Fruit fly (Drosophila melanogaster): ENCODE measurements around the gene ppan.

Gene ppan

DNA sequence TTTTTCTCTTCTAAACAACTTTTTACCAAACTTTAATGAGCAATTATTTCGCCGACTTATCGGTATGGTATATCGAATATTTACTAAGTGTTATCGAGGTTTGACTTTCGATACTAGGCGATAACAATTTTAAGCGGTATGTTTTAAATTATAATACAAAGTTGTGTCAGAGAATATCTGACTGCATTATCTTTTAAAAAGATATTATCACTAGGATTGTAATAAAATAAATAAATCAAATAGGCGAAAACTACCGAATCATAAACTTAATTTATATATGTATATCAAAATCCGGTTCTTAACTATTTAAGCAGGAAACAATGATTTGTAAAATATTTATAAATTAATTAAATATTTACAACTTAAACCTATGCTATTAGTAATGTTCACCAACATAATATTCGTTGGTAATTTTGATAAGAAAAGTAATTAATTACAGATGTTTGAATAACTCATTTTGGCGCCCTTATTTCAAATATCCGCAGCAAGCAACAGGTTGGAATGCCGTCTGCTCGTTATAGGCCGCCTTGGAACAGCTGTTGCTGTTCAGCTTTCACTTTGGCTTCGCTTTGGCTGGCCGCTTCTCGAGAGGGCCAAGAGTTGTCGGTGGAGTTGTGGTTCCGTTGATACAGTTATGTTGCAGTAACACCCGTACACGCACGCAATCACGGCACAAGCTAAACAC lies 8.0 kb upstream of the ppan start, which contains the start of the genes Sec15 and rtet (continued):
- TF ChIP-seq CG5245 (GFP tag; optimal IDR thresholded peaks at IDR 0.05) (peak; percentile 16), toy (GFP tag; IDR thresholded peaks at IDR 0.05) (no peak), Meics (GFP tag; optimal IDR thresholded peaks at IDR 0.05) (peak; percentile 62), Bteb2 (GFP tag; optimal IDR thresholded peaks at IDR 0.05) (peak; percentile 28), CG13287 (GFP tag; IDR thresholded peaks at IDR 0.05; ENCODE audit: partially characterized antibody) (peak; percentile 77), CG7556 (GFP tag; optimal IDR thresholded peaks at IDR 0.05) (peak; percentile 17), CG9727 (GFP tag; optimal IDR thresholded peaks at IDR 0.05) (peak; percentile 79), fd64A (GFP tag; optimal IDR thresholded peaks at IDR 0.05) (no peak), en (GFP tag; optimal IDR thresholded peaks at IDR 0.05) (no peak), CG3281 (GFP tag; optimal IDR thresholded peaks at IDR 0.05) (peak; percentile 57), Vsx1 (GFP tag; optimal IDR thresholded peaks at IDR 0.05) (no peak), CG32772 (GFP tag; IDR thresholded peaks at IDR 0.05) (no peak; the same call in 1 of the 2 replicates), tna (GFP tag; IDR thresholded peaks at IDR 0.05; ENCODE audit: partially characterized antibody) (peak; percentile 24), eve (GFP tag; optimal IDR thresholded peaks at IDR 0.05) (no peak), CG4730 (GFP tag; IDR thresholded peaks at IDR 0.05) (no peak), CG10431 (GFP tag; optimal IDR thresholded peaks at IDR 0.05) (no peak), E2f2 (GFP tag; IDR thresholded peaks at IDR 0.05) (peak; percentile 80), tgo (GFP tag; IDR thresholded peaks at IDR 0.05) (peak; percentile 51; the same call in 1 of the 3 replicates), CG11456 (GFP tag; IDR thresholded peaks at IDR 0.05) (peak; percentile 45; the same call in 1 of the 3 replicates), danr (GFP tag; IDR thresholded peaks at IDR 0.05) (no peak), zen2 (GFP tag; IDR thresholded peaks at IDR 0.05; ENCODE audit: partially characterized antibody) (peak; percentile 53; the same call in 1 of the 3 replicates), Eip74EF (GFP tag; optimal IDR thresholded peaks at IDR 0.05) (no peak), Dek (tag; optimal IDR thresholded peaks at IDR 0.05) (peak; percentile 3), CG16813 (GFP tag; IDR thresholded peaks at IDR 0.05; ENCODE audit: partially characterized antibody) (peak; percentile 65), sqz (GFP tag; optimal IDR thresholded peaks at IDR 0.05) (no peak), chif (GFP tag; optimal IDR thresholded peaks at IDR 0.05) (peak; percentile 3 to 39), CG2120 (GFP tag; optimal IDR thresholded peaks at IDR 0.05) (peak; percentile 84), CG8924 (tag; optimal IDR thresholded peaks at IDR 0.05) (peak; percentile 80), D (optimal IDR thresholded peaks at IDR 0.05) (no peak), D (GFP tag; optimal IDR thresholded peaks at IDR 0.05) (peak; percentile 24), Camta (GFP tag; optimal IDR thresholded peaks at IDR 0.05) (no peak), grau (tag; optimal IDR thresholded peaks at IDR 0.05) (peak; percentile 71), org-1 (GFP tag; optimal IDR thresholded peaks at IDR 0.05) (no peak), Bgb (GFP tag; IDR thresholded peaks at IDR 0.05; ENCODE audit: partially characterized antibody) (peak; percentile 34), CG32767 (GFP tag; IDR thresholded peaks at IDR 0.05) (no peak), shn (GFP tag; optimal IDR thresholded peaks at IDR 0.05) (no peak), sens-2 (GFP tag; IDR thresholded peaks at IDR 0.05) (peak; percentile 34; the same call in 1 of the 2 replicates), CG10366 (GFP tag; IDR thresholded peaks at IDR 0.05) (peak; percentile 62), B-H1 (GFP tag; IDR thresholded peaks at IDR 0.05) (no peak; the same call in 2 of the 3 replicates), CG11560 (tag; IDR thresholded peaks at IDR 0.05) (peak; percentile 95), CG17802 (tag; optimal IDR thresholded peaks at IDR 0.05) (peak; percentile 49), ro (GFP tag; IDR thresholded peaks at IDR 0.05) (no peak), Fer1 (GFP tag; optimal IDR thresholded peaks at IDR 0.05) (peak; percentile 65), CG31441 (GFP tag; IDR thresholded peaks at IDR 0.05) (peak; percentile 55), CG9797 (GFP tag; optimal IDR thresholded peaks at IDR 0.05) (peak; percentile 21), CG9437 (GFP tag; optimal IDR thresholded peaks at IDR 0.05) (peak; percentile 50), CG4854 (GFP tag; optimal IDR thresholded peaks at IDR 0.05) (peak; percentile 17), repo (GFP tag; optimal IDR thresholded peaks at IDR 0.05) (no peak), CG17385 (GFP tag; optimal IDR thresholded peaks at IDR 0.05) (peak; percentile 46), CG1602 (GFP tag; optimal IDR thresholded peaks at IDR 0.05) (peak; percentile 15)
